Fruit fly (Drosophila melanogaster) whole organism, embryonic: ENCODE results near the gene CG14230.

Experiments
- Atf3 ChIP-seq: fragments of 200-800 bp; sonication (Bioruptor generic); optimal IDR thresholded peaks from 3 replicates; lab custom pipeline; 2016; ENCODE audit warnings: missing biosample characterization, missing genetic modification characterization
- B-H2 ChIP-seq: fragments of 200-800 bp; sonication (Bioruptor generic); optimal IDR thresholded peaks from 2 replicates; lab custom pipeline; 2018; ENCODE audit warnings: missing biosample characterization, mild to moderate bottlenecking, missing genetic modification characterization
- BEAF-32 ChIP-seq: fragments of 200-800 bp; sonication (Bioruptor generic); optimal IDR thresholded peaks from 3 replicates; lab custom pipeline; 2017; ENCODE audit warnings: missing biosample characterization, missing genetic modification characterization, mild to moderate bottlenecking, moderate library complexity, missing genetic modification reagents
- C15 ChIP-seq: fragments of 200-800 bp; sonication (Bioruptor generic); IDR thresholded peaks from 3 replicates; pipeline ENCODE4 v1.3.6; 2022; ENCODE audit warnings: missing biosample characterization, missing genetic modification characterization
- CG10979 ChIP-seq: fragments of 200-800 bp; sonication (Bioruptor generic); optimal IDR thresholded peaks from 2 replicates; lab custom pipeline; 2018; ENCODE audit warnings: missing biosample characterization, mild to moderate bottlenecking, missing genetic modification characterization, moderate library complexity
- CG11696 ChIP-seq: fragments of 200-800 bp; sonication (Bioruptor generic); IDR thresholded peaks from 2 replicates; pipeline ENCODE4 v1.3.6; 2022; ENCODE audit warnings: missing biosample characterization, missing genetic modification characterization
- CG13287 ChIP-seq: fragments of 200-800 bp; sonication (Bioruptor generic); IDR thresholded peaks from 2 replicates; pipeline ENCODE4 v1.3.6; 2022; ENCODE audit warnings: missing biosample characterization, missing genetic modification characterization; ENCODE audit not compliant: partially characterized antibody
- CG14441 ChIP-seq: fragments of 200-800 bp; sonication (Bioruptor generic); IDR thresholded peaks from 2 replicates; pipeline ENCODE4 v1.3.6; 2022; ENCODE audit warnings: missing biosample characterization, missing genetic modification characterization
- CG14965 ChIP-seq: fragments of 200-800 bp; sonication (Bioruptor generic); optimal IDR thresholded peaks from 2 replicates; lab custom pipeline; 2016; ENCODE audit warnings: missing biosample characterization, missing genetic modification characterization, borderline replicate concordance
- CG15514 ChIP-seq: fragments of 200-800 bp; sonication (Bioruptor generic); optimal IDR thresholded peaks from 3 replicates; lab custom pipeline; 2017; ENCODE audit warnings: missing biosample characterization, missing genetic modification characterization, mild to moderate bottlenecking, moderate library complexity, missing genetic modification reagents
- CG16815 ChIP-seq: fragments of 200-800 bp; sonication (Bioruptor generic); optimal IDR thresholded peaks from 3 replicates; lab custom pipeline; 2017; ENCODE audit warnings: missing biosample characterization, mild to moderate bottlenecking, missing genetic modification characterization
- CG17568 ChIP-seq: fragments of 200-800 bp; sonication (Bioruptor generic); optimal IDR thresholded peaks from 2 replicates; lab custom pipeline; 2018; ENCODE audit warnings: missing biosample characterization, mild to moderate bottlenecking, missing genetic modification characterization, moderate library complexity
- CG17612 ChIP-seq: fragments of 200-800 bp; sonication (Bioruptor generic); IDR thresholded peaks from 2 replicates; pipeline ENCODE4 v1.3.6; 2022; ENCODE audit warnings: missing biosample characterization, missing genetic modification characterization
- CG1792 ChIP-seq: fragments of 200-800 bp; sonication (Bioruptor generic); optimal IDR thresholded peaks from 2 replicates; lab custom pipeline; 2016; ENCODE audit warnings: missing biosample characterization, missing genetic modification characterization
- CG18011 ChIP-seq: fragments of 200-800 bp; sonication (Bioruptor generic); optimal IDR thresholded peaks from 2 replicates; lab custom pipeline; 2017; ENCODE audit warnings: missing biosample characterization, missing genetic modification characterization, mild to moderate bottlenecking, moderate library complexity, missing genotype
- CG34224 ChIP-seq: fragments of 200-800 bp; sonication (Bioruptor generic); IDR thresholded peaks from 3 replicates; pipeline ENCODE4 v1.3.6; 2022; ENCODE audit warnings: missing biosample characterization, missing genetic modification characterization; ENCODE audit not compliant: partially characterized antibody
- CG6254 ChIP-seq: fragments of 200-800 bp; sonication (Bioruptor generic); optimal IDR thresholded peaks from 3 replicates; lab custom pipeline; 2017; ENCODE audit warnings: mild to moderate bottlenecking, missing biosample characterization, missing genetic modification reagents, missing genetic modification characterization
- Camta ChIP-seq: fragments of 200-800 bp; sonication (Bioruptor generic); optimal IDR thresholded peaks from 2 replicates; lab custom pipeline; 2016; ENCODE audit warnings: missing biosample characterization, missing genetic modification characterization
- Dip3 ChIP-seq: fragments of 200-800 bp; sonication (Bioruptor generic); optimal IDR thresholded peaks from 3 replicates; lab custom pipeline; 2016; ENCODE audit warnings: missing biosample characterization, missing genetic modification characterization
- Hsf ChIP-seq: fragments of 200-800 bp; sonication (Bioruptor generic); optimal IDR thresholded peaks from 3 replicates; lab custom pipeline; 2016; ENCODE audit warnings: missing biosample characterization, missing genetic modification characterization
- Jarid2 ChIP-seq: fragments of 200-800 bp; sonication (Bioruptor generic); optimal IDR thresholded peaks from 3 replicates; lab custom pipeline; 2017; ENCODE audit warnings: mild to moderate bottlenecking, missing biosample characterization, missing genetic modification reagents, missing genetic modification characterization
- Lhr ChIP-seq: fragments of 200-800 bp; sonication (Bioruptor generic); optimal IDR thresholded peaks from 3 replicates; lab custom pipeline; 2017; ENCODE audit warnings: mild to moderate bottlenecking, missing biosample characterization, missing genetic modification reagents, missing genetic modification characterization
- Mrtf ChIP-seq: fragments of 200-800 bp; sonication (Bioruptor generic); IDR thresholded peaks from 3 replicates; pipeline ENCODE4 v1.3.6; 2022; ENCODE audit warnings: missing biosample characterization, missing genetic modification characterization
- NK7.1 ChIP-seq: fragments of 200-800 bp; sonication (Bioruptor generic); optimal IDR thresholded peaks from 3 replicates; lab custom pipeline; 2016; ENCODE audit warnings: missing biosample characterization, missing genetic modification characterization
- Pdp1 ChIP-seq, 2 experiments: fragments of 200-800 bp; sonication (Bioruptor generic); optimal IDR thresholded peaks; 3 replicates each; lab custom pipeline; 2016; ENCODE audit warnings: missing biosample characterization in 2 of 2, missing genetic modification characterization in 2 of 2, mild to moderate bottlenecking in 1 of 2, moderate library complexity in 1 of 2
- Ptx1 ChIP-seq: fragments of 200-800 bp; sonication (Bioruptor generic); IDR thresholded peaks from 2 replicates; pipeline ENCODE4 v1.3.6; 2022; ENCODE audit warnings: missing biosample characterization, missing genetic modification characterization
- Trl ChIP-seq, 3 experiments: fragments of >200 bp in 2 of 3; fragments of 200-800 bp in 1 of 3; sonication (Bioruptor generic) in 1 of 3; optimal IDR thresholded peaks; 2 replicates in 1 of 3; 3 replicates in 2 of 3; lab custom pipeline; 2016 to 2017; ENCODE audit warnings: missing biosample characterization in 1 of 3, missing genetic modification characterization in 1 of 3
- Vsx1 ChIP-seq: fragments of 200-800 bp; sonication (Bioruptor generic); optimal IDR thresholded peaks from 2 replicates; lab custom pipeline; 2017; ENCODE audit warnings: missing biosample characterization, mild to moderate bottlenecking, missing genetic modification characterization, missing genetic modification reagents
- chinmo ChIP-seq: fragments of 200-800 bp; sonication (Bioruptor generic); IDR thresholded peaks from 4 replicates; pipeline ENCODE4 v1.3.6; 2022; ENCODE audit warnings: missing biosample characterization, missing genetic modification characterization; ENCODE audit not compliant: partially characterized antibody
- corto ChIP-seq: fragments of 200-800 bp; sonication (Bioruptor generic); optimal IDR thresholded peaks from 2 replicates; lab custom pipeline; 2016; ENCODE audit warnings: missing biosample characterization, mild to moderate bottlenecking, missing genetic modification characterization, moderate library complexity
- dysf ChIP-seq: fragments of 200-800 bp; sonication (Bioruptor generic); IDR thresholded peaks from 3 replicates; pipeline ENCODE4 v1.3.6; 2022; ENCODE audit warnings: missing biosample characterization, missing genetic modification characterization
- emc ChIP-seq: fragments of 200-800 bp; sonication (Bioruptor generic); optimal IDR thresholded peaks from 2 replicates; lab custom pipeline; 2016; ENCODE audit warnings: missing biosample characterization, missing genetic modification characterization
- gce ChIP-seq: fragments of 200-800 bp; sonication (Bioruptor generic); IDR thresholded peaks from 3 replicates; pipeline ENCODE4 v1.3.6; 2022; ENCODE audit warnings: missing biosample characterization, missing genetic modification characterization
- gcm ChIP-seq: fragments of 200-800 bp; sonication (Bioruptor generic); optimal IDR thresholded peaks from 2 replicates; lab custom pipeline; 2019; ENCODE audit warnings: missing biosample characterization, mild to moderate bottlenecking, missing genetic modification characterization, moderate library complexity
- gem ChIP-seq: fragments of 200-800 bp; sonication (Bioruptor generic); optimal IDR thresholded peaks from 2 replicates; lab custom pipeline; 2019; ENCODE audit warnings: missing biosample characterization, mild to moderate bottlenecking, missing genetic modification characterization, moderate library complexity
- gsb ChIP-seq: fragments of 200-800 bp; sonication (Bioruptor generic); IDR thresholded peaks from 2 replicates; pipeline ENCODE4 v1.3.6; 2022; ENCODE audit warnings: missing biosample characterization, missing genetic modification characterization
- her ChIP-seq: fragments of 200-800 bp; sonication (Bioruptor generic); optimal IDR thresholded peaks from 2 replicates; lab custom pipeline; 2016; ENCODE audit warnings: missing biosample characterization, missing genetic modification characterization
- ind ChIP-seq: fragments of 200-800 bp; sonication (Bioruptor generic); optimal IDR thresholded peaks from 3 replicates; lab custom pipeline; 2016; ENCODE audit warnings: missing biosample characterization, missing genetic modification characterization
- lilli ChIP-seq: fragments of 200-800 bp; sonication (Bioruptor generic); optimal IDR thresholded peaks from 3 replicates; lab custom pipeline; 2016; ENCODE audit warnings: missing biosample characterization, missing genetic modification characterization
- p53 ChIP-seq: fragments of 200-800 bp; sonication (Bioruptor generic); optimal IDR thresholded peaks from 2 replicates; lab custom pipeline; 2016; ENCODE audit warnings: missing biosample characterization, missing genetic modification characterization
- pan ChIP-seq, 4 experiments: fragments of >200 bp in 3 of 4; fragments of 200-800 bp in 1 of 4; sonication (Bioruptor generic) in 1 of 4; optimal IDR thresholded peaks in 3 of 4; IDR thresholded peaks in 1 of 4; 2 replicates each; pipeline versions ENCODE4 v1.3.6 to Lab custom; 2017 to 2022; ENCODE audit warnings: missing biosample characterization in 2 of 4, missing genetic modification characterization in 2 of 4, mixed read lengths in 1 of 4
- scrt ChIP-seq: fragments of 200-800 bp; sonication (Bioruptor generic); optimal IDR thresholded peaks from 2 replicates; lab custom pipeline; 2018; ENCODE audit warnings: missing biosample characterization, mild to moderate bottlenecking, missing genetic modification characterization, moderate library complexity
- sim ChIP-seq: fragments of 200-800 bp; sonication (Bioruptor generic); IDR thresholded peaks from 2 replicates; pipeline ENCODE4 v1.3.6; 2022; ENCODE audit warnings: missing biosample characterization, missing genetic modification characterization
- sob ChIP-seq: fragments of 200-800 bp; sonication (Bioruptor generic); IDR thresholded peaks from 2 replicates; pipeline ENCODE4 v1.3.6; 2022; ENCODE audit warnings: missing biosample characterization, missing genetic modification characterization
- stwl ChIP-seq: fragments of 200-800 bp; sonication (Bioruptor generic); optimal IDR thresholded peaks from 3 replicates; lab custom pipeline; 2018; ENCODE audit warnings: missing biosample characterization, mild to moderate bottlenecking, missing genetic modification characterization, moderate library complexity
- toy ChIP-seq: fragments of 200-800 bp; sonication (Bioruptor generic); IDR thresholded peaks from 2 replicates; pipeline ENCODE4 v1.3.6; 2022; ENCODE audit warnings: missing biosample characterization, missing genetic modification characterization
- unpg ChIP-seq: fragments of 200-800 bp; sonication (Bioruptor generic); optimal IDR thresholded peaks from 3 replicates; lab custom pipeline; 2018; ENCODE audit warnings: missing biosample characterization, mild to moderate bottlenecking, missing genetic modification characterization, moderate library complexity
- usp ChIP-seq: fragments of >200 bp; optimal IDR thresholded peaks from 2 replicates; lab custom pipeline; 2017; ENCODE audit warnings: missing biosample characterization, missing genetic modification characterization
- vvl ChIP-seq: fragments of 200-800 bp; sonication (Bioruptor generic); IDR thresholded peaks from 2 replicates; pipeline ENCODE4 v1.3.6; 2022; ENCODE audit warnings: missing biosample characterization, missing genetic modification characterization
- zf30C ChIP-seq: fragments of 200-800 bp; sonication (Bioruptor generic); optimal IDR thresholded peaks from 3 replicates; lab custom pipeline; 2018; ENCODE audit warnings: missing biosample characterization, mild to moderate bottlenecking, missing genetic modification characterization

Gene CG14230

dm6 chrX:19748565-19748964 is 44.6 kb downstream of the CG14230 start (continued):
- TF ChIP-seq C15 (no peak), p53 (GFP tag; lab: Kevin White, UChicago) (no peak), gcm (GFP tag; lab: Kevin White, UChicago) (no peak), sob (GFP tag; lab: Robert Waterston, UW) (0 out of 2 replicates have a peak, but pooled peaks have one; percentile 36), zf30C (GFP tag; lab: Kevin White, UChicago) (no peak), corto (GFP tag; lab: Kevin White, UChicago) (no peak), toy (GFP tag; lab: Robert Waterston, UW) (no peak), unpg (no peak), chinmo (GFP tag; lab: Robert Waterston, UW) (no peak), lilli (GFP tag; lab: Kevin White, UChicago) (peak; percentile 19), CG17612 (GFP tag; lab: Robert Waterston, UW) (no peak), sim (GFP tag; lab: Robert Waterston, UW) (no peak), Lhr (peak; percentile 18), scrt (GFP tag; lab: Kevin White, UChicago) (no peak), ind (GFP tag; lab: Kevin White, UChicago) (peak; percentile 6), emc (GFP tag; lab: Kevin White, UChicago) (no peak), vvl (no peak), Mrtf (GFP tag; lab: Robert Waterston, UW) (no peak), pan (optimal IDR thresholded peaks at IDR 0.05; lab: Kevin White, UChicago) (no peak), pan (GFP tag; optimal IDR thresholded peaks at IDR 0.05 in 1 of 2, IDR thresholded peaks at IDR 0.05 in 1 of 2) (no peak), gsb (no peak), gce (GFP tag; lab: Robert Waterston, UW) (no peak), NK7.1 (no peak), CG14965 (GFP tag; lab: Kevin White, UChicago) (no peak), Atf3 (no peak), CG34224 (GFP tag; lab: Robert Waterston, UW) (no peak), Hsf (GFP tag; lab: Kevin White, UChicago) (no peak), Trl (optimal IDR thresholded peaks at IDR 0.05; lab: Kevin White, UChicago) (no peak), Trl (GFP tag; optimal IDR thresholded peaks at IDR 0.05; lab: Kevin White, UChicago) (peak; percentile 15), CG13287 (GFP tag; lab: Robert Waterston, UW) (peak; percentile 60), gem (tag; lab: Kevin White, UChicago) (no peak), CG16815 (GFP tag; lab: Kevin White, UChicago) (no peak), stwl (tag; lab: Kevin White, UChicago) (peak; percentile 19), Dip3 (GFP tag; lab: Kevin White, UChicago) (no peak), Ptx1 (GFP tag; lab: Robert Waterston, UW) (no peak), BEAF-32 (GFP tag; lab: Kevin White, UChicago) (peak; percentile 64), Vsx1 (GFP tag; lab: Kevin White, UChicago) (no peak), usp (no peak), CG17568 (no peak), CG6254 (no peak), CG18011 (GFP tag; lab: Kevin White, UChicago) (no peak), Jarid2 (GFP tag; lab: Kevin White, UChicago) (no peak), B-H2 (GFP tag; lab: Kevin White, UChicago) (no peak), her (GFP tag; lab: Kevin White, UChicago) (no peak), CG15514 (peak; percentile 66), CG14441 (no peak), dysf (GFP tag; lab: Robert Waterston, UW) (0 out of 3 replicates have a peak, but pooled peaks have one; percentile 15), Pdp1 (GFP tag; optimal IDR thresholded peaks at IDR 0.05; lab: Kevin White, UChicago) (peak in 1 of 2 experiments; percentile 55), Camta (GFP tag; lab: Kevin White, UChicago) (no peak), CG1792 (GFP tag; lab: Kevin White, UChicago) (no peak), CG10979 (tag; lab: Kevin White, UChicago) (no peak), CG11696 (no peak)
